Fruit fly (Drosophila melanogaster) whole organism, embryonic: ENCODE results near the gene CG13299.

ENCODE experiments used
- Adf1 ChIP-seq: fragments of 200-800 bp; sonication (Bioruptor generic); IDR thresholded peaks from 2 replicates; pipeline ENCODE4 v1.3.6; 2022; ENCODE audit warnings: missing biosample characterization, missing genetic modification characterization
- Atf-2 ChIP-seq: fragments of 200-800 bp; sonication (Bioruptor generic); optimal IDR thresholded peaks from 2 replicates; lab custom pipeline; 2016; ENCODE audit warnings: missing biosample characterization, missing genetic modification characterization
- Atf3 ChIP-seq: fragments of 200-800 bp; sonication (Bioruptor generic); optimal IDR thresholded peaks from 3 replicates; lab custom pipeline; 2016; ENCODE audit warnings: missing biosample characterization, missing genetic modification characterization
- CG1024 ChIP-seq: fragments of 200-800 bp; sonication (Bioruptor generic); IDR thresholded peaks from 2 replicates; pipeline ENCODE4 v1.3.6; 2022; ENCODE audit warnings: missing biosample characterization, missing genetic modification characterization
- CG10366 ChIP-seq: fragments of 200-800 bp; sonication (Bioruptor generic); IDR thresholded peaks from 2 replicates; pipeline ENCODE4 v1.3.6; 2022; ENCODE audit warnings: missing biosample characterization, missing genetic modification characterization
- CG11504 ChIP-seq: fragments of 200-800 bp; sonication (Bioruptor generic); optimal IDR thresholded peaks from 3 replicates; lab custom pipeline; 2019; ENCODE audit warnings: missing biosample characterization, mild to moderate bottlenecking, missing genetic modification characterization, moderate library complexity
- CG12299 ChIP-seq: fragments of 200-800 bp; sonication (Bioruptor generic); optimal IDR thresholded peaks from 2 replicates; lab custom pipeline; 2018; ENCODE audit warnings: missing biosample characterization, mild to moderate bottlenecking, missing genetic modification characterization
- CG13424 ChIP-seq: fragments of 200-800 bp; sonication (Bioruptor generic); optimal IDR thresholded peaks from 2 replicates; lab custom pipeline; 2019; ENCODE audit warnings: missing biosample characterization, mild to moderate bottlenecking, missing genetic modification characterization, moderate library complexity
- CG1529 ChIP-seq: fragments of 200-800 bp; sonication (Bioruptor generic); optimal IDR thresholded peaks from 3 replicates; lab custom pipeline; 2018; ENCODE audit warnings: missing biosample characterization, missing genetic modification characterization
- CG17612 ChIP-seq: fragments of 200-800 bp; sonication (Bioruptor generic); IDR thresholded peaks from 2 replicates; pipeline ENCODE4 v1.3.6; 2022; ENCODE audit warnings: missing biosample characterization, missing genetic modification characterization
- CG1832 ChIP-seq: fragments of 200-800 bp; sonication (Bioruptor generic); optimal IDR thresholded peaks from 2 replicates; lab custom pipeline; 2017; ENCODE audit warnings: missing biosample characterization, mild to moderate bottlenecking, missing genetic modification characterization, inconsistent platforms
- CG2116 ChIP-seq: fragments of 200-800 bp; sonication (Bioruptor generic); optimal IDR thresholded peaks from 3 replicates; lab custom pipeline; 2018; ENCODE audit warnings: missing biosample characterization, mild to moderate bottlenecking, missing genetic modification characterization
- CG2129 ChIP-seq: fragments of 200-800 bp; sonication (Bioruptor generic); IDR thresholded peaks from 2 replicates; pipeline ENCODE4 v1.3.6; 2022; ENCODE audit warnings: missing biosample characterization, missing genetic modification characterization; ENCODE audit not compliant: partially characterized antibody
- CG2199 ChIP-seq: fragments of 200-800 bp; sonication (Bioruptor generic); IDR thresholded peaks from 3 replicates; pipeline ENCODE4 v1.3.6; 2022; ENCODE audit warnings: missing biosample characterization, missing genetic modification characterization
- CG2678 ChIP-seq: fragments of 200-800 bp; sonication (Bioruptor generic); optimal IDR thresholded peaks from 3 replicates; lab custom pipeline; 2019; ENCODE audit warnings: missing biosample characterization, mild to moderate bottlenecking, missing genetic modification characterization, moderate library complexity
- CG31365 ChIP-seq: fragments of 200-800 bp; sonication (Bioruptor generic); optimal IDR thresholded peaks from 2 replicates; lab custom pipeline; 2018; ENCODE audit warnings: missing biosample characterization, mild to moderate bottlenecking, missing genetic modification characterization
- CG3726 ChIP-seq: fragments of 200-800 bp; sonication (Bioruptor generic); IDR thresholded peaks from 3 replicates; pipeline ENCODE4, ENCODE4 v1.3.6; 2022; ENCODE audit warnings: missing biosample characterization, missing genetic modification characterization
- CG5953 ChIP-seq: fragments of 200-800 bp; sonication (Bioruptor generic); IDR thresholded peaks from 2 replicates; pipeline ENCODE4 v1.3.6; 2022; ENCODE audit warnings: missing biosample characterization, missing genetic modification characterization
- CG6272 ChIP-seq: fragments of 200-800 bp; sonication (Bioruptor generic); IDR thresholded peaks from 2 replicates; pipeline ENCODE4 v1.3.6; 2022; ENCODE audit warnings: missing biosample characterization, missing genetic modification characterization
- CG8388 ChIP-seq: fragments of 200-800 bp; sonication (Bioruptor generic); optimal IDR thresholded peaks from 2 replicates; lab custom pipeline; 2019; ENCODE audit warnings: missing biosample characterization, mild to moderate bottlenecking, missing genetic modification characterization, moderate library complexity
- CG9727 ChIP-seq: fragments of 200-800 bp; sonication (Bioruptor generic); optimal IDR thresholded peaks from 3 replicates; lab custom pipeline; 2017; ENCODE audit warnings: missing biosample characterization, mild to moderate bottlenecking, missing genetic modification characterization
- D ChIP-seq, 2 experiments: fragments of 200-800 bp in 1 of 2; fragments of >200 bp in 1 of 2; sonication (Bioruptor generic) in 1 of 2; optimal IDR thresholded peaks; 2 replicates in 1 of 2; 3 replicates in 1 of 2; lab custom pipeline; 2017; ENCODE audit warnings: mild to moderate bottlenecking in 1 of 2, missing biosample characterization in 1 of 2, missing genetic modification characterization in 1 of 2, missing genetic modification reagents in 1 of 2
- Dbx ChIP-seq: fragments of 200-800 bp; sonication (Bioruptor generic); IDR thresholded peaks from 3 replicates; pipeline ENCODE4 v1.3.6; 2022; ENCODE audit warnings: missing biosample characterization, missing genetic modification characterization
- Deaf1 ChIP-seq: fragments of 200-800 bp; optimal IDR thresholded peaks from 3 replicates; lab custom pipeline; 2019; ENCODE audit warnings: missing biosample characterization, mild to moderate bottlenecking, missing genetic modification characterization, moderate library complexity
- HHEX ChIP-seq: fragments of 200-800 bp; sonication (Bioruptor generic); optimal IDR thresholded peaks from 3 replicates; lab custom pipeline; 2017; ENCODE audit warnings: missing biosample characterization, mild to moderate bottlenecking, missing genetic modification characterization, missing genetic modification reagents
- HLHmδ ChIP-seq: fragments of 200-800 bp; sonication (Bioruptor generic); optimal IDR thresholded peaks from 2 replicates; lab custom pipeline; 2018; ENCODE audit warnings: missing biosample characterization, mild to moderate bottlenecking, missing genetic modification characterization, moderate library complexity
- Hsf ChIP-seq: fragments of 200-800 bp; sonication (Bioruptor generic); optimal IDR thresholded peaks from 3 replicates; lab custom pipeline; 2016; ENCODE audit warnings: missing biosample characterization, missing genetic modification characterization
- NC2α ChIP-seq: fragments of 200-800 bp; sonication (Bioruptor generic); optimal IDR thresholded peaks from 2 replicates; lab custom pipeline; 2016; ENCODE audit warnings: missing biosample characterization, missing genetic modification characterization
- NfI ChIP-seq: fragments of 200-800 bp; sonication (Bioruptor generic); optimal IDR thresholded peaks from 3 replicates; lab custom pipeline; 2018; ENCODE audit warnings: missing biosample characterization, mild to moderate bottlenecking, missing genetic modification characterization, moderate library complexity
- Sox102F ChIP-seq: fragments of 200-800 bp; sonication (Bioruptor generic); optimal IDR thresholded peaks from 2 replicates; lab custom pipeline; 2018; ENCODE audit warnings: missing biosample characterization, mild to moderate bottlenecking, missing genetic modification characterization, moderate library complexity
- YL-1 ChIP-seq: fragments of 200-800 bp; sonication (Bioruptor generic); optimal IDR thresholded peaks from 3 replicates; lab custom pipeline; 2017; ENCODE audit warnings: missing biosample characterization, mild to moderate bottlenecking, missing genetic modification characterization
- ab ChIP-seq: fragments of 200-800 bp; sonication (Bioruptor generic); optimal IDR thresholded peaks from 2 replicates; lab custom pipeline; 2016; ENCODE audit warnings: missing biosample characterization, missing genetic modification characterization
- eyg ChIP-seq: fragments of 200-800 bp; sonication (Bioruptor generic); optimal IDR thresholded peaks from 3 replicates; lab custom pipeline; 2016; ENCODE audit warnings: missing biosample characterization, missing genetic modification characterization
- gt ChIP-seq: fragments of 200-800 bp; sonication (Bioruptor generic); IDR thresholded peaks from 2 replicates; pipeline ENCODE4 v1.3.6; 2022; ENCODE audit warnings: missing biosample characterization, missing genetic modification characterization
- hb ChIP-seq: fragments of 200-800 bp; sonication (Bioruptor generic); IDR thresholded peaks from 3 replicates; pipeline ENCODE4 v1.3.6; 2022; ENCODE audit warnings: missing biosample characterization, missing genetic modification characterization; ENCODE audit not compliant: partially characterized antibody
- ind ChIP-seq: fragments of 200-800 bp; sonication (Bioruptor generic); optimal IDR thresholded peaks from 3 replicates; lab custom pipeline; 2016; ENCODE audit warnings: missing biosample characterization, missing genetic modification characterization
- inv ChIP-seq: fragments of 200-800 bp; sonication (Bioruptor generic); IDR thresholded peaks from 2 replicates; pipeline ENCODE4 v1.3.6; 2022; ENCODE audit warnings: missing biosample characterization, missing genetic modification characterization; ENCODE audit not compliant: partially characterized antibody
- knrl ChIP-seq: fragments of 200-800 bp; sonication (Bioruptor generic); IDR thresholded peaks from 3 replicates; pipeline ENCODE4 v1.3.6; 2022; ENCODE audit warnings: missing biosample characterization, missing genetic modification characterization; ENCODE audit not compliant: partially characterized antibody
- lola ChIP-seq, 3 experiments: fragments of >200 bp in 2 of 3; fragments of 200-800 bp in 1 of 3; sonication (Bioruptor generic) in 1 of 3; optimal IDR thresholded peaks; 2 replicates each; lab custom pipeline; 2017 to 2019; ENCODE audit warnings: missing biosample characterization in 3 of 3, missing genetic modification characterization in 3 of 3, mild to moderate bottlenecking in 1 of 3, moderate library complexity in 1 of 3
- mam ChIP-seq: fragments of 200-800 bp; sonication (Bioruptor generic); optimal IDR thresholded peaks from 3 replicates; lab custom pipeline; 2016; ENCODE audit warnings: missing biosample characterization, missing genetic modification characterization
- peb ChIP-seq: fragments of 200-800 bp; sonication (Bioruptor generic); IDR thresholded peaks from 2 replicates; pipeline ENCODE4 v1.3.6; 2022; ENCODE audit warnings: missing biosample characterization, missing genetic modification characterization
- pita ChIP-seq: fragments of 200-800 bp; sonication (Bioruptor generic); optimal IDR thresholded peaks from 2 replicates; lab custom pipeline; 2017; ENCODE audit warnings: missing biosample characterization, mild to moderate bottlenecking, missing genetic modification characterization
- sd ChIP-seq: fragments of 200-800 bp; sonication (Bioruptor generic); optimal IDR thresholded peaks from 3 replicates; lab custom pipeline; 2018; ENCODE audit warnings: missing biosample characterization, mild to moderate bottlenecking, missing genetic modification characterization, moderate library complexity
- sens-2 ChIP-seq: fragments of 200-800 bp; sonication (Bioruptor generic); IDR thresholded peaks from 2 replicates; pipeline ENCODE4 v1.3.6; 2022; ENCODE audit warnings: missing biosample characterization, missing genetic modification characterization
- sr ChIP-seq: fragments of 200-800 bp; sonication (Bioruptor generic); IDR thresholded peaks from 3 replicates; pipeline ENCODE4 v1.3.6; 2022; ENCODE audit warnings: missing biosample characterization, missing genetic modification characterization
- tll ChIP-seq, 2 experiments: fragments of 200-800 bp in 1 of 2; fragments of >200 bp in 1 of 2; sonication (Bioruptor generic) in 1 of 2; optimal IDR thresholded peaks; 2 replicates each; lab custom pipeline; 2017 to 2019; ENCODE audit warnings: missing biosample characterization in 2 of 2, missing genetic modification characterization in 2 of 2, mild to moderate bottlenecking in 1 of 2, moderate library complexity in 1 of 2
- unc-4 ChIP-seq: fragments of 200-800 bp; sonication (Bioruptor generic); IDR thresholded peaks from 2 replicates; pipeline ENCODE4 v1.3.6; 2022; ENCODE audit warnings: missing biosample characterization, missing genetic modification characterization; ENCODE audit not compliant: partially characterized antibody
- usp ChIP-seq: fragments of >200 bp; optimal IDR thresholded peaks from 2 replicates; lab custom pipeline; 2017; ENCODE audit warnings: missing biosample characterization, missing genetic modification characterization

The CG13299 gene

DNA sequence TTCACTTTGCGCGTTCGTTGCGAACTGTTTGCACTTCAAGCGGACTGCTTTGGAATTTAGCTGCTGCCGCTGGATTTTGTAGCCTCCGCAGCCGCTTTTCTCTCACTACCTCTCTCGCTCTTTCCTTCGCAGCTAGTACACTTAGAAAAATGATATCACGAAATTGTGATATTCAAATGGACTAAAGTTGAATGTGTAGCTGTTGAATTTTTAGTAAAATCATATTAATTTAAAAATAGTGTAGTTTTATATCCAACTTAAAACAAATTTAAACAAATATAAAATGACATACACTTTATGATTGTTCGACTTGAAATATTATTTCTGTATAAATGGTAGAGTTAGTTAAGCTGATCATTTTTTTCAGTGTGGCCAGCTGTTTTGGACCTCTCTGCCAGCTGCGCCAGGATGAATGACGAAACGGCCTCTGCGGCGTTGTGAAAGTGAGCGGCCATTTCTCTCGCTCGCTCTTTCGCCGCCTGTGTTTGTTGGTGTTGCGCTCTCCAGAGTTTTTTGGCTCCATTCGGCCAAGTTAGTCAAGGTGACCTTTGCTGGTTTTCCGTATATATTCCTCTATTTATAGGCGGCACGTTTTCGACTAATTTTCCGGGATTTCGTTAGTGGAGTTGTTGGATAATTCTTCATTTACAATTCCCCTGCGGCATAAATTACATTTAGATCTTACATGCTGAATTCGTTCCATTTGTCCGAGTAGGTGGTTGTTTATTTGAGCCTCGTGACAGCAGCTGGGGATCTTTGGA is 30.7 kb upstream of the CG13299 start, which contains the start of gene Ldh (continued):
- peak; percentile 54 for TF ChIP-seq eyg
- peak; percentile 97 for TF ChIP-seq Sox102F (GFP tag; lab: Kevin White, UChicago)
- no peak for TF ChIP-seq sr (GFP tag; lab: Robert Waterston, UW)
- TF ChIP-seq HHEX (GFP tag; lab: Kevin White, UChicago), result peak; percentile 93
- TF ChIP-seq D (optimal IDR thresholded peaks at IDR 0.05; lab: Kevin White, UChicago), result no peak
- TF ChIP-seq D (GFP tag; optimal IDR thresholded peaks at IDR 0.05; lab: Kevin White, UChicago), result peak; percentile 95
- peak; percentile 85 for TF ChIP-seq CG6272 (GFP tag; lab: Robert Waterston, UW)
- peak; percentile 77 for TF ChIP-seq Adf1 (GFP tag; lab: Robert Waterston, UW)
- TF ChIP-seq CG2678, result peak; percentile 98
- TF ChIP-seq sd (tag; lab: Kevin White, UChicago), result peak; percentile 88
- TF ChIP-seq CG1832 (GFP tag; lab: Kevin White, UChicago), result peak; percentile 50
- TF ChIP-seq NfI, result peak; percentile 93
- TF ChIP-seq inv, result no peak
- TF ChIP-seq Dbx (GFP tag; lab: Robert Waterston, UW), result peak; percentile 91
- peak; percentile 87 for TF ChIP-seq YL-1 (GFP tag; lab: Kevin White, UChicago)
- TF ChIP-seq usp (GFP tag; lab: Kevin White, UChicago), result no peak
- TF ChIP-seq CG1529 (GFP tag; lab: Kevin White, UChicago), result peak; percentile 92
- TF ChIP-seq CG2116 (GFP tag; lab: Kevin White, UChicago), result peak; percentile 81
- TF ChIP-seq Atf3 (GFP tag; lab: Kevin White, UChicago), result peak; percentile 74
- TF ChIP-seq CG2129 (GFP tag; lab: Robert Waterston, UW), result no peak
- TF ChIP-seq HLHmδ, result no peak
- peak; percentile 74 for TF ChIP-seq CG1024
- TF ChIP-seq CG10366 (GFP tag; lab: Robert Waterston, UW), result peak; percentile 86
- TF ChIP-seq NC2α (GFP tag; lab: Kevin White, UChicago), result peak; percentile 69
- peak; percentile 99 for TF ChIP-seq CG9727 (GFP tag; lab: Kevin White, UChicago)
- no peak for TF ChIP-seq pita (GFP tag; lab: Kevin White, UChicago)
- TF ChIP-seq CG12299, result peak; percentile 95
- TF ChIP-seq knrl, result no peak
- TF ChIP-seq CG11504, result peak; percentile 95
- TF ChIP-seq hb (GFP tag; lab: Robert Waterston, UW), result no peak
- peak; percentile 94 for TF ChIP-seq Hsf
- peak; percentile 88 for TF ChIP-seq CG3726 (GFP tag; lab: Robert Waterston, UW)
- TF ChIP-seq gt (GFP tag; lab: Robert Waterston, UW), result peak; percentile 82; the same call in 1 of the 2 replicates
- TF ChIP-seq peb (GFP tag; lab: Robert Waterston, UW), result peak; percentile 83
- no peak for TF ChIP-seq ab
- TF ChIP-seq CG31365 (tag; lab: Kevin White, UChicago), result peak; percentile 71
- peak; percentile 72 for TF ChIP-seq Atf-2 (GFP tag; lab: Kevin White, UChicago)
- peak; percentile 67; the same call in 1 of the 2 replicates for TF ChIP-seq CG17612
- peak; percentile 81 for TF ChIP-seq Deaf1 (tag; lab: Kevin White, UChicago)
- peak; percentile 78 for TF ChIP-seq sens-2 (GFP tag; lab: Robert Waterston, UW)
- TF ChIP-seq lola (GFP tag; optimal IDR thresholded peaks at IDR 0.05; lab: Kevin White, UChicago), result peak in 1 of 3 experiments; percentile 98
- peak in 1 of 2 experiments; percentile 83 for TF ChIP-seq tll (GFP tag; optimal IDR thresholded peaks at IDR 0.05; lab: Kevin White, UChicago)
- TF ChIP-seq mam, result peak; percentile 76
- TF ChIP-seq CG8388 (GFP tag; lab: Kevin White, UChicago), result peak; percentile 96
- TF ChIP-seq CG13424, result peak; percentile 98
- TF ChIP-seq unc-4, result no peak
- peak; percentile 93 for TF ChIP-seq ind
- TF ChIP-seq CG5953, result peak; percentile 76
- TF ChIP-seq CG2199 (GFP tag; lab: Robert Waterston, UW), result peak; percentile 72; the same call in 1 of the 3 replicates
